Worm (Caenorhabditis elegans) whole organism, late embryonic: ENCODE measurements around the gene dct-17.

ENCODE experiments used
- hlh-15 ChIP-seq: sonication (generic microtip); optimal IDR thresholded peaks from 2 replicates; lab custom pipeline; 2016; ENCODE audit warnings: missing genetic modification characterization, missing compliant biosample characterization
- nhr-11 ChIP-seq: fragments of 150-350 bp; optimal IDR thresholded peaks from 2 replicates; lab custom pipeline; 2014; ENCODE audit warnings: missing biosample characterization, missing genetic modification characterization
- pag-3 ChIP-seq: sonication (generic microtip); optimal IDR thresholded peaks from 2 replicates; lab custom pipeline; 2016; ENCODE audit warnings: missing compliant biosample characterization, missing genetic modification characterization, borderline replicate concordance

ce11 chrV:13703960-13704359, 26.6 kb downstream of the dct-17 start, which contains the start of gene T01D3.3:
- TF ChIP-seq nhr-11 (tag; lab: Kevin White, UChicago) (no peak), pag-3 (tag; lab: Kevin White, UChicago) (no peak), hlh-15 (no peak)
